Worm (Caenorhabditis elegans): ENCODE results near the gene F21G4.5.

- TF ChIP-seq dao-5 (tag; optimal IDR thresholded peaks at IDR 0.05) (no peak), W03F9.2 (tag; optimal IDR thresholded peaks at IDR 0.05) (no peak)
Observed at ce11 chrX:9893069-9893468, 12.9 kb upstream of the F21G4.5 start.

Data from whole organism, L4/young adult.